Fruit fly (Drosophila melanogaster) whole organism, pupa: ENCODE results near the gene Prps.

Source experiments
- CG13204 ChIP-seq: fragments of 200-800 bp; sonication (Bioruptor generic); optimal IDR thresholded peaks from 2 replicates; lab custom pipeline; 2018; ENCODE audit warnings: missing biosample characterization, mild to moderate bottlenecking, missing genetic modification characterization, moderate library complexity
- CG17806 ChIP-seq: fragments of 200-800 bp; sonication (Bioruptor generic); optimal IDR thresholded peaks from 2 replicates; lab custom pipeline; 2018; ENCODE audit warnings: missing biosample characterization, mild to moderate bottlenecking, missing genetic modification characterization, moderate library complexity
- CG32121 ChIP-seq: fragments of 200-800 bp; sonication (Bioruptor generic); IDR thresholded peaks from 2 replicates; pipeline ENCODE4 v1.3.6; 2022; ENCODE audit warnings: missing biosample characterization, missing genetic modification characterization
- CG34367 ChIP-seq: fragments of 200-800 bp; sonication (Bioruptor generic); optimal IDR thresholded peaks from 2 replicates; lab custom pipeline; 2018; ENCODE audit warnings: missing biosample characterization, mild to moderate bottlenecking, missing genetic modification characterization
- CG4496 ChIP-seq: fragments of 200-800 bp; sonication (Bioruptor generic); IDR thresholded peaks from 3 replicates; pipeline ENCODE4 v1.3.6; 2022; ENCODE audit warnings: missing biosample characterization, missing genetic modification characterization
- EcR ChIP-seq: fragments of 200-800 bp; sonication (Bioruptor generic); optimal IDR thresholded peaks from 3 replicates; lab custom pipeline; 2019; ENCODE audit warnings: missing biosample characterization, missing genetic modification characterization, mild to moderate bottlenecking, moderate library complexity, missing genetic modification reagents
- Pif1A ChIP-seq: fragments of 200-800 bp; sonication (Bioruptor generic); optimal IDR thresholded peaks from 3 replicates; lab custom pipeline; 2016; ENCODE audit warnings: missing biosample characterization, missing genetic modification characterization

DNA sequence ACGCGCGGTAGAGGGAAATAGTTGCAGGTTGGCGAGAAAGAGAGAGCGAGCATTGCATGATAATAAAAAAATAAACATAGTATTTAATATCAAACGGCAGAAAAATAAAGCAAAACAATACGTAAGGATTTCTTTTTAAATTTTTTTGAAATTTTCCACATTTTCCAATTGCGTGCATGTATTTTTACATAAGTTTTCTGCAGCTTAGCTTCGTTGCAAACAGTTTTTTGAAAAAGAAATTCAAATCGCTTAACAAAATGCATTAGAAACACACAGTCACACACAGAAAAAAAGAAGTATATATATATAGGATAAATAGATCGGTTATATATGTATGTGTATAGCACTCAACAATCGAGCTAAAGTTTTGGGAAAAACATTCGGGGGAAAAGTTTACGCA lies 7.8 kb downstream of the Prps start:
- TF ChIP-seq CG13204 (GFP tag; lab: Kevin White, UChicago) (no peak), Pif1A (GFP tag; lab: Kevin White, UChicago) (no peak), CG34367 (no peak), CG4496 (no peak), CG32121 (no peak), EcR (GFP tag; lab: Kevin White, UChicago) (no peak), CG17806 (tag; lab: Kevin White, UChicago) (no peak)
